Worm (Caenorhabditis elegans) whole organism, late embryonic: Measurements from ENCODE around the gene lim-6.

Experiments used
- C08G9.2 ChIP-seq: sonication (generic microtip); optimal IDR thresholded peaks from 2 replicates; lab custom pipeline; 2016; ENCODE audit warnings: mild to moderate bottlenecking, missing genetic modification characterization, moderate library complexity, missing compliant biosample characterization
- F13H6.1 ChIP-seq: sonication (generic microtip); optimal IDR thresholded peaks from 2 replicates; lab custom pipeline; 2016; ENCODE audit warnings: missing genetic modification characterization, missing compliant biosample characterization
- K09A11.1 ChIP-seq: sonication (generic microtip); optimal IDR thresholded peaks from 2 replicates; lab custom pipeline; 2017; ENCODE audit warnings: antibody characterized with exemption, mild to moderate bottlenecking, missing genetic modification characterization, missing compliant biosample characterization; ENCODE audit not compliant: insufficient read depth
- T23F11.4 ChIP-seq: fragments of 200-800 bp; sonication (Bioruptor generic); optimal IDR thresholded peaks from 2 replicates; lab custom pipeline; 2018; ENCODE audit warnings: mild to moderate bottlenecking, missing genetic modification characterization, missing compliant biosample characterization
- Y22D7AL.16 ChIP-seq: sonication (generic microtip); optimal IDR thresholded peaks from 2 replicates; lab custom pipeline; 2016; ENCODE audit warnings: missing genetic modification characterization, missing compliant biosample characterization
- ceh-14 ChIP-seq: sonication (generic microtip); optimal IDR thresholded peaks from 2 replicates; lab custom pipeline; 2016; ENCODE audit warnings: missing genotype, missing genetic modification characterization, missing compliant biosample characterization
- ceh-18 ChIP-seq: sonication (generic microtip); optimal IDR thresholded peaks from 2 replicates; lab custom pipeline; 2016; ENCODE audit warnings: missing genetic modification characterization, missing compliant biosample characterization
- ceh-19 ChIP-seq: fragments of 200-800 bp; sonication (Bioruptor generic); optimal IDR thresholded peaks from 2 replicates; lab custom pipeline; 2018; ENCODE audit warnings: mild to moderate bottlenecking, missing genetic modification characterization, missing compliant biosample characterization
- ceh-2 ChIP-seq: sonication (generic microtip); optimal IDR thresholded peaks from 2 replicates; lab custom pipeline; 2016; ENCODE audit warnings: missing genotype, missing genetic modification characterization, missing compliant biosample characterization
- ceh-30 ChIP-seq: fragments of 150-350 bp; optimal IDR thresholded peaks from 2 replicates; lab custom pipeline; 2014; ENCODE audit warnings: missing biosample characterization, missing genetic modification characterization
- ceh-31 ChIP-seq: sonication (generic microtip); optimal IDR thresholded peaks from 2 replicates; lab custom pipeline; 2016; ENCODE audit warnings: missing genetic modification characterization, missing compliant biosample characterization
- ceh-34 ChIP-seq: sonication (generic microtip); optimal IDR thresholded peaks from 2 replicates; lab custom pipeline; 2016; ENCODE audit warnings: mild to moderate bottlenecking, missing genetic modification characterization, missing compliant biosample characterization
- ceh-45 ChIP-seq: fragments of 200-800 bp; sonication (Bioruptor generic); IDR thresholded peaks from 2 replicates; pipeline ENCODE4 v1.3.6; 2022; ENCODE audit warnings: missing genetic modification reagents, missing genetic modification characterization, missing compliant biosample characterization
- che-1 ChIP-seq: sonication (generic microtip); optimal IDR thresholded peaks from 2 replicates; lab custom pipeline; 2016; ENCODE audit warnings: mild to moderate bottlenecking, missing genetic modification characterization, missing compliant biosample characterization
- dve-1 ChIP-seq: sonication (generic microtip); optimal IDR thresholded peaks from 2 replicates; lab custom pipeline; 2017; ENCODE audit warnings: antibody characterized with exemption, mild to moderate bottlenecking, missing genetic modification characterization, missing compliant biosample characterization
- elt-2 ChIP-seq: sonication (generic microtip); optimal IDR thresholded peaks from 2 replicates; lab custom pipeline; 2016; ENCODE audit warnings: missing genetic modification reagents, missing genetic modification characterization, missing compliant biosample characterization
- ets-4 ChIP-seq: sonication (generic microtip); optimal IDR thresholded peaks from 2 replicates; lab custom pipeline; 2016; ENCODE audit warnings: missing genetic modification characterization, missing compliant biosample characterization
- fax-1 ChIP-seq: sonication (generic microtip); optimal IDR thresholded peaks from 2 replicates; lab custom pipeline; 2016; ENCODE audit warnings: missing genotype, missing genetic modification characterization, missing compliant biosample characterization
- fkh-10 ChIP-seq: fragments of 150-350 bp; optimal IDR thresholded peaks from 2 replicates; lab custom pipeline; 2014; ENCODE audit warnings: missing biosample characterization, missing genetic modification reagents, missing genetic modification characterization
- fkh-6 ChIP-seq: sonication (generic microtip); optimal IDR thresholded peaks from 2 replicates; lab custom pipeline; 2016; ENCODE audit warnings: missing genetic modification characterization, missing compliant biosample characterization
- gmeb-2 ChIP-seq: sonication (generic microtip); optimal IDR thresholded peaks from 2 replicates; lab custom pipeline; 2016; ENCODE audit warnings: missing genetic modification characterization, inconsistent platforms, missing compliant biosample characterization
- hlh-15 ChIP-seq: sonication (generic microtip); optimal IDR thresholded peaks from 2 replicates; lab custom pipeline; 2016; ENCODE audit warnings: missing genetic modification characterization, missing compliant biosample characterization
- hlh-30 ChIP-seq: sonication (generic microtip); optimal IDR thresholded peaks from 2 replicates; lab custom pipeline; 2017; ENCODE audit warnings: antibody characterized with exemption, missing genetic modification characterization, missing compliant biosample characterization; ENCODE audit not compliant: insufficient read depth
- hlh-6 ChIP-seq: sonication (generic microtip); optimal IDR thresholded peaks from 2 replicates; lab custom pipeline; 2016; ENCODE audit warnings: missing genotype, missing genetic modification characterization, missing compliant biosample characterization
- hlh-8 ChIP-seq: sonication (generic microtip); optimal IDR thresholded peaks from 2 replicates; lab custom pipeline; 2016; ENCODE audit warnings: missing genotype, missing genetic modification characterization, missing compliant biosample characterization
- lin-11 ChIP-seq: fragments of 200-800 bp; sonication (Bioruptor generic); optimal IDR thresholded peaks from 2 replicates; lab custom pipeline; 2018; ENCODE audit warnings: mild to moderate bottlenecking, missing genetic modification characterization, missing compliant biosample characterization
- madf-2 ChIP-seq: sonication (generic microtip); optimal IDR thresholded peaks from 2 replicates; lab custom pipeline; 2017; ENCODE audit warnings: missing genetic modification characterization, missing compliant biosample characterization
- nfya-1 ChIP-seq: sonication (generic microtip); optimal IDR thresholded peaks from 2 replicates; lab custom pipeline; 2017; ENCODE audit warnings: missing genetic modification characterization, mild to moderate bottlenecking, missing compliant biosample characterization, antibody characterized with exemption, moderate library complexity
- nhr-232 ChIP-seq: sonication (generic microtip); optimal IDR thresholded peaks from 2 replicates; lab custom pipeline; 2016; ENCODE audit warnings: missing genetic modification characterization, missing compliant biosample characterization
- npax-4 ChIP-seq: sonication (generic microtip); optimal IDR thresholded peaks from 2 replicates; lab custom pipeline; 2016; ENCODE audit warnings: missing genetic modification characterization, missing compliant biosample characterization
- odd-2 ChIP-seq: sonication (generic microtip); optimal IDR thresholded peaks from 2 replicates; lab custom pipeline; 2017; ENCODE audit warnings: antibody characterized with exemption, mild to moderate bottlenecking, missing genetic modification characterization, missing compliant biosample characterization
- pat-9 ChIP-seq: fragments of 200-800 bp; sonication (Bioruptor generic); optimal IDR thresholded peaks from 2 replicates; lab custom pipeline; 2018; ENCODE audit warnings: mild to moderate bottlenecking, missing genetic modification characterization, moderate library complexity, missing compliant biosample characterization
- pqm-1 ChIP-seq: sonication (generic microtip); optimal IDR thresholded peaks from 2 replicates; lab custom pipeline; 2016; ENCODE audit warnings: missing genetic modification characterization, missing compliant biosample characterization
- pros-1 ChIP-seq: fragments of 150-350 bp; optimal IDR thresholded peaks from 2 replicates; lab custom pipeline; 2014; ENCODE audit warnings: missing biosample characterization, missing genetic modification reagents, missing genetic modification characterization
- ref-2 ChIP-seq: sonication (generic microtip); optimal IDR thresholded peaks from 2 replicates; lab custom pipeline; 2016; ENCODE audit warnings: missing genetic modification characterization, missing compliant biosample characterization
- rnt-1 ChIP-seq: sonication (generic microtip); optimal IDR thresholded peaks from 2 replicates; lab custom pipeline; 2016; ENCODE audit warnings: missing genetic modification characterization, missing compliant biosample characterization
- sdc-2 ChIP-seq: sonication (generic microtip); optimal IDR thresholded peaks from 2 replicates; lab custom pipeline; 2016; ENCODE audit warnings: missing genotype, missing genetic modification characterization, missing compliant biosample characterization
- sox-2 ChIP-seq: fragments of 200-800 bp; sonication (Bioruptor generic); IDR thresholded peaks from 2 replicates; pipeline ENCODE4 v1.3.6; 2022; ENCODE audit warnings: missing genetic modification reagents, missing genetic modification characterization, missing compliant biosample characterization
- sox-4 ChIP-seq: sonication (generic microtip); optimal IDR thresholded peaks from 2 replicates; lab custom pipeline; 2017; ENCODE audit warnings: mild to moderate bottlenecking, missing genetic modification characterization, inconsistent platforms, missing compliant biosample characterization
- syd-9 ChIP-seq: sonication (generic microtip); optimal IDR thresholded peaks from 2 replicates; lab custom pipeline; 2016; ENCODE audit warnings: mild to moderate bottlenecking, missing genetic modification characterization, moderate library complexity, missing compliant biosample characterization
- tbx-2 ChIP-seq: sonication (generic microtip); optimal IDR thresholded peaks from 2 replicates; lab custom pipeline; 2016; ENCODE audit warnings: missing genetic modification characterization, missing compliant biosample characterization
- unc-3 ChIP-seq, 2 experiments: fragments of 200-800 bp in 1 of 2; sonication (Bioruptor generic) in 1 of 2; sonication (generic microtip) in 1 of 2; conservative IDR thresholded peaks in 1 of 2; optimal IDR thresholded peaks in 1 of 2; 2 replicates each; pipeline versions ENCODE4 v1.3.6 to Lab custom; 2016 to 2022; ENCODE audit warnings: missing compliant biosample characterization in 2 of 2, missing genetic modification characterization in 2 of 2, missing genetic modification reagents in 1 of 2
- unc-42 ChIP-seq: sonication (generic microtip); optimal IDR thresholded peaks from 2 replicates; lab custom pipeline; 2016; ENCODE audit warnings: missing genotype, missing genetic modification characterization, missing compliant biosample characterization
- unc-55 ChIP-seq: sonication (generic microtip); optimal IDR thresholded peaks from 2 replicates; lab custom pipeline; 2017; ENCODE audit warnings: missing biosample characterization, missing genetic modification reagents, missing genetic modification characterization
- zip-5 ChIP-seq: sonication (generic microtip); optimal IDR thresholded peaks from 2 replicates; lab custom pipeline; 2016; ENCODE audit warnings: missing genetic modification characterization, missing compliant biosample characterization
- ztf-16 ChIP-seq: sonication (generic microtip); optimal IDR thresholded peaks from 2 replicates; lab custom pipeline; 2017; ENCODE audit warnings: missing genetic modification characterization, missing compliant biosample characterization

lim-6 gene

ce11 chrX:1093154-1093553 lies 20.9 kb downstream of the lim-6 start:
- TF ChIP-seq unc-3 (GFP tag; conservative IDR thresholded peaks at IDR 0.05; lab: Robert Waterston, UW) (no peak), unc-3 (tag; optimal IDR thresholded peaks at IDR 0.05; lab: Kevin White, UChicago) (peak; percentile 31), nhr-232 (tag; lab: Kevin White, UChicago) (peak; percentile 3), sox-4 (tag; lab: Kevin White, UChicago) (peak; percentile 51), ceh-30 (peak; percentile 59), C08G9.2 (tag; lab: Kevin White, UChicago) (peak; percentile 49), madf-2 (tag; lab: Kevin White, UChicago) (peak; percentile 63), pros-1 (peak; percentile 79), npax-4 (tag; lab: Kevin White, UChicago) (no peak), ztf-16 (tag; lab: Kevin White, UChicago) (peak; percentile 38), sox-2 (GFP tag; lab: Robert Waterston, UW) (peak; percentile 70), ceh-2 (tag; lab: Kevin White, UChicago) (peak; percentile 80), ceh-45 (GFP tag; lab: Robert Waterston, UW) (no peak), fax-1 (tag; lab: Kevin White, UChicago) (peak; percentile 43), F13H6.1 (tag; lab: Kevin White, UChicago) (peak; percentile 85), ref-2 (tag; lab: Kevin White, UChicago) (peak; percentile 74), elt-2 (tag; lab: Kevin White, UChicago) (peak; percentile 35), fkh-10 (GFP tag; lab: Kevin White, UChicago) (no peak), nfya-1 (tag; lab: Kevin White, UChicago) (peak; percentile 95), zip-5 (tag; lab: Kevin White, UChicago) (no peak), hlh-8 (tag; lab: Kevin White, UChicago) (peak; percentile 86), pqm-1 (tag; lab: Kevin White, UChicago) (peak; percentile 55), dve-1 (tag; lab: Kevin White, UChicago) (peak; percentile 72), ets-4 (tag; lab: Kevin White, UChicago) (peak; percentile 64), Y22D7AL.16 (tag; lab: Kevin White, UChicago) (no peak), syd-9 (peak; percentile 51), K09A11.1 (tag; lab: Kevin White, UChicago) (peak; percentile 7), hlh-30 (tag; lab: Kevin White, UChicago) (peak; percentile 97), lin-11 (tag; lab: Kevin White, UChicago) (no peak), hlh-6 (tag; lab: Kevin White, UChicago) (peak; percentile 71), ceh-19 (peak; percentile 8), rnt-1 (tag; lab: Kevin White, UChicago) (peak; percentile 70), tbx-2 (tag; lab: Kevin White, UChicago) (peak; percentile 85), che-1 (tag; lab: Kevin White, UChicago) (no peak), sdc-2 (tag; lab: Kevin White, UChicago) (peak; percentile 88), unc-42 (peak; percentile 84), odd-2 (tag; lab: Kevin White, UChicago) (no peak), ceh-18 (tag; lab: Kevin White, UChicago) (peak; percentile 99), gmeb-2 (tag; lab: Kevin White, UChicago) (no peak), pat-9 (no peak), ceh-34 (tag; lab: Kevin White, UChicago) (peak; percentile 91), hlh-15 (tag; lab: Kevin White, UChicago) (no peak), ceh-31 (tag; lab: Kevin White, UChicago) (peak; percentile 93), unc-55 (GFP tag; lab: Kevin White, UChicago) (peak; percentile 100), fkh-6 (tag; lab: Kevin White, UChicago) (peak; percentile 1), T23F11.4 (no peak), ceh-14 (peak; percentile 66)
